Fruit fly (Drosophila melanogaster) whole organism, embryonic: Measurements from ENCODE around the gene ClC-c.

Experiments used
- Ada2b ChIP-seq: fragments of 200-800 bp; sonication (Bioruptor generic); IDR thresholded peaks from 2 replicates; pipeline ENCODE4 v1.3.6; 2022; ENCODE audit warnings: missing biosample characterization, missing genetic modification characterization
- CG10959 ChIP-seq: fragments of 200-800 bp; sonication (Bioruptor generic); IDR thresholded peaks from 2 replicates; pipeline ENCODE4 v1.3.6; 2022; ENCODE audit warnings: missing biosample characterization, missing genetic modification characterization
- CG11093 ChIP-seq: fragments of 200-800 bp; sonication (Bioruptor generic); IDR thresholded peaks from 3 replicates; pipeline ENCODE4 v1.3.6; 2022; ENCODE audit warnings: missing biosample characterization, missing genetic modification characterization
- CG12071 ChIP-seq: fragments of 200-800 bp; sonication (Bioruptor generic); optimal IDR thresholded peaks from 3 replicates; lab custom pipeline; 2018; ENCODE audit warnings: missing biosample characterization, mild to moderate bottlenecking, missing genetic modification characterization
- CG12299 ChIP-seq: fragments of 200-800 bp; sonication (Bioruptor generic); optimal IDR thresholded peaks from 2 replicates; lab custom pipeline; 2018; ENCODE audit warnings: missing biosample characterization, mild to moderate bottlenecking, missing genetic modification characterization
- CG18262 ChIP-seq: fragments of 200-800 bp; optimal IDR thresholded peaks from 3 replicates; lab custom pipeline; 2019; ENCODE audit warnings: missing biosample characterization, mild to moderate bottlenecking, missing genetic modification characterization, moderate library complexity
- CG18764 ChIP-seq: fragments of 200-800 bp; sonication (Bioruptor generic); optimal IDR thresholded peaks from 3 replicates; lab custom pipeline; 2016; ENCODE audit warnings: missing biosample characterization, missing genetic modification characterization
- CG2199 ChIP-seq: fragments of 200-800 bp; sonication (Bioruptor generic); IDR thresholded peaks from 3 replicates; pipeline ENCODE4 v1.3.6; 2022; ENCODE audit warnings: missing biosample characterization, missing genetic modification characterization
- CG30403 ChIP-seq: fragments of 200-800 bp; sonication (Bioruptor generic); optimal IDR thresholded peaks from 3 replicates; lab custom pipeline; 2016; ENCODE audit warnings: missing biosample characterization, missing genetic modification characterization
- CG33213 ChIP-seq: fragments of 200-800 bp; sonication (Bioruptor generic); optimal IDR thresholded peaks from 3 replicates; lab custom pipeline; 2016; ENCODE audit warnings: missing biosample characterization, missing genetic modification characterization
- CG42726 ChIP-seq: fragments of 200-800 bp; sonication (Bioruptor generic); IDR thresholded peaks from 2 replicates; pipeline ENCODE4 v1.3.6; 2022; ENCODE audit warnings: missing biosample characterization, missing genetic modification characterization; ENCODE audit not compliant: partially characterized antibody
- CG43689 ChIP-seq: fragments of 200-800 bp; sonication (Bioruptor generic); IDR thresholded peaks from 2 replicates; pipeline ENCODE4 v1.3.6; 2022; ENCODE audit warnings: missing biosample characterization, missing genetic modification characterization
- CG4820 ChIP-seq: fragments of 200-800 bp; sonication (Bioruptor generic); optimal IDR thresholded peaks from 3 replicates; lab custom pipeline; 2016; ENCODE audit warnings: missing biosample characterization, missing genetic modification characterization
- CG6254 ChIP-seq: fragments of 200-800 bp; sonication (Bioruptor generic); optimal IDR thresholded peaks from 3 replicates; lab custom pipeline; 2017; ENCODE audit warnings: mild to moderate bottlenecking, missing biosample characterization, missing genetic modification reagents, missing genetic modification characterization
- E2f2 ChIP-seq: fragments of 200-800 bp; sonication (Bioruptor generic); IDR thresholded peaks from 2 replicates; pipeline ENCODE4 v1.3.6; 2022; ENCODE audit warnings: missing biosample characterization, missing genetic modification characterization
- Ets97D ChIP-seq: fragments of 200-800 bp; sonication (Bioruptor generic); optimal IDR thresholded peaks from 3 replicates; lab custom pipeline; 2016; ENCODE audit warnings: missing biosample characterization, missing genetic modification characterization
- Fer1 ChIP-seq: fragments of 200-800 bp; sonication (Bioruptor generic); optimal IDR thresholded peaks from 2 replicates; lab custom pipeline; 2017; ENCODE audit warnings: missing biosample characterization, mild to moderate bottlenecking, missing genetic modification characterization
- Hsf ChIP-seq: fragments of 200-800 bp; sonication (Bioruptor generic); optimal IDR thresholded peaks from 3 replicates; lab custom pipeline; 2016; ENCODE audit warnings: missing biosample characterization, missing genetic modification characterization
- MBD-R2 ChIP-seq: fragments of 200-800 bp; sonication (Bioruptor generic); IDR thresholded peaks from 2 replicates; pipeline ENCODE4 v1.3.6; 2022; ENCODE audit warnings: missing biosample characterization, missing genetic modification characterization
- Myb ChIP-seq: fragments of 200-800 bp; sonication (Bioruptor generic); optimal IDR thresholded peaks from 2 replicates; lab custom pipeline; 2016; ENCODE audit warnings: missing biosample characterization, missing genetic modification characterization
- Nf-YA ChIP-seq: fragments of 200-800 bp; sonication (Bioruptor generic); IDR thresholded peaks from 2 replicates; pipeline ENCODE4 v1.3.6; 2022; ENCODE audit warnings: missing biosample characterization, missing genetic modification characterization
- Usf ChIP-seq: fragments of 200-800 bp; sonication (Bioruptor generic); optimal IDR thresholded peaks from 2 replicates; lab custom pipeline; 2017; ENCODE audit warnings: missing genotype, missing biosample characterization, missing genetic modification characterization
- Xrp1 ChIP-seq: fragments of 200-800 bp; sonication (Bioruptor generic); IDR thresholded peaks from 2 replicates; pipeline ENCODE4 v1.3.6; 2022; ENCODE audit warnings: missing biosample characterization, missing genetic modification characterization
- YL-1 ChIP-seq: fragments of 200-800 bp; sonication (Bioruptor generic); optimal IDR thresholded peaks from 3 replicates; lab custom pipeline; 2017; ENCODE audit warnings: missing biosample characterization, mild to moderate bottlenecking, missing genetic modification characterization
- al ChIP-seq: fragments of 200-800 bp; sonication (Bioruptor generic); IDR thresholded peaks from 2 replicates; pipeline ENCODE4 v1.3.6; 2022; ENCODE audit warnings: missing biosample characterization, missing genetic modification characterization
- amos ChIP-seq: fragments of 200-800 bp; sonication (Bioruptor generic); IDR thresholded peaks from 2 replicates; pipeline ENCODE4 v1.3.6; 2022; ENCODE audit warnings: missing biosample characterization, missing genetic modification characterization; ENCODE audit not compliant: partially characterized antibody
- ap ChIP-seq: fragments of 200-800 bp; sonication (Bioruptor generic); IDR thresholded peaks from 2 replicates; pipeline ENCODE4 v1.3.6; 2022; ENCODE audit warnings: missing biosample characterization, missing genetic modification characterization
- ase ChIP-seq: fragments of 200-800 bp; sonication (Bioruptor generic); IDR thresholded peaks from 3 replicates; pipeline ENCODE4 v1.3.6; 2022; ENCODE audit warnings: missing biosample characterization, missing genetic modification characterization
- bbx ChIP-seq: fragments of 200-800 bp; sonication (Bioruptor generic); IDR thresholded peaks from 2 replicates; pipeline ENCODE4 v1.3.6; 2022; ENCODE audit warnings: missing biosample characterization, missing genetic modification characterization; ENCODE audit not compliant: partially characterized antibody
- bcd ChIP-seq: fragments of 200-800 bp; sonication (Bioruptor generic); optimal IDR thresholded peaks from 2 replicates; lab custom pipeline; 2017; ENCODE audit warnings: missing biosample characterization, mild to moderate bottlenecking, missing genetic modification characterization
- bigmax ChIP-seq: fragments of 200-800 bp; sonication (Bioruptor generic); optimal IDR thresholded peaks from 2 replicates; lab custom pipeline; 2018; ENCODE audit warnings: missing biosample characterization, mild to moderate bottlenecking, missing genetic modification characterization
- crol ChIP-seq: fragments of 200-800 bp; sonication (Bioruptor generic); IDR thresholded peaks from 2 replicates; pipeline ENCODE4 v1.3.6; 2022; ENCODE audit warnings: missing biosample characterization, missing genetic modification characterization
- eve ChIP-seq, 2 experiments: fragments of >200 bp; optimal IDR thresholded peaks; 2 replicates each; lab custom pipeline; 2017; ENCODE audit warnings: missing biosample characterization in 2 of 2, missing genetic modification characterization in 2 of 2
- exex ChIP-seq: fragments of 200-800 bp; sonication (Bioruptor generic); optimal IDR thresholded peaks from 4 replicates; lab custom pipeline; 2018; ENCODE audit warnings: missing biosample characterization, mild to moderate bottlenecking, missing genetic modification characterization, moderate library complexity
- gcm2 ChIP-seq: fragments of 200-800 bp; sonication (Bioruptor generic); optimal IDR thresholded peaks from 2 replicates; lab custom pipeline; 2016; ENCODE audit warnings: missing biosample characterization, missing genetic modification characterization
- gfzf ChIP-seq: fragments of 200-800 bp; sonication (Bioruptor generic); optimal IDR thresholded peaks from 2 replicates; lab custom pipeline; 2016; ENCODE audit warnings: missing biosample characterization, mild to moderate bottlenecking, missing genetic modification characterization, moderate library complexity
- gt ChIP-seq: fragments of 200-800 bp; sonication (Bioruptor generic); IDR thresholded peaks from 2 replicates; pipeline ENCODE4 v1.3.6; 2022; ENCODE audit warnings: missing biosample characterization, missing genetic modification characterization
- h ChIP-seq: fragments of >200 bp; optimal IDR thresholded peaks from 2 replicates; lab custom pipeline; 2017
- ham ChIP-seq: fragments of 200-800 bp; sonication (Bioruptor generic); IDR thresholded peaks from 2 replicates; pipeline ENCODE4 v1.3.6; 2022; ENCODE audit warnings: missing biosample characterization, missing genetic modification characterization
- phol ChIP-seq: fragments of 200-800 bp; sonication (Bioruptor generic); optimal IDR thresholded peaks from 3 replicates; lab custom pipeline; 2018; ENCODE audit warnings: missing biosample characterization, mild to moderate bottlenecking, missing genetic modification characterization, moderate library complexity
- row ChIP-seq: fragments of 200-800 bp; sonication (Bioruptor generic); IDR thresholded peaks from 3 replicates; pipeline ENCODE4 v1.3.6; 2022; ENCODE audit warnings: missing biosample characterization, missing genetic modification characterization
- sens ChIP-seq: fragments of 200-800 bp; sonication (Bioruptor generic); peaks from one replicate; lab custom pipeline; 2016; ENCODE audit warnings: missing biosample characterization, missing genetic modification characterization
- shn ChIP-seq: fragments of 200-800 bp; sonication (Bioruptor generic); optimal IDR thresholded peaks from 3 replicates; lab custom pipeline; 2016; ENCODE audit warnings: missing biosample characterization, missing genetic modification characterization
- sim ChIP-seq: fragments of 200-800 bp; sonication (Bioruptor generic); IDR thresholded peaks from 2 replicates; pipeline ENCODE4 v1.3.6; 2022; ENCODE audit warnings: missing biosample characterization, missing genetic modification characterization
- slbo ChIP-seq: fragments of 200-800 bp; sonication (Bioruptor generic); IDR thresholded peaks from 2 replicates; pipeline ENCODE4 v1.3.6; 2022; ENCODE audit warnings: missing biosample characterization, missing genetic modification characterization
- so ChIP-seq: fragments of 200-800 bp; sonication (Bioruptor generic); IDR thresholded peaks from 3 replicates; pipeline ENCODE4 v1.3.6; 2022; ENCODE audit warnings: missing biosample characterization, missing genetic modification characterization
- tio ChIP-seq: fragments of 200-800 bp; sonication (Bioruptor generic); optimal IDR thresholded peaks from 2 replicates; lab custom pipeline; 2017; ENCODE audit warnings: missing biosample characterization, missing genetic modification characterization, inconsistent platforms
- unpg ChIP-seq: fragments of 200-800 bp; sonication (Bioruptor generic); optimal IDR thresholded peaks from 3 replicates; lab custom pipeline; 2018; ENCODE audit warnings: missing biosample characterization, mild to moderate bottlenecking, missing genetic modification characterization, moderate library complexity
- yki ChIP-seq: fragments of >200 bp; optimal IDR thresholded peaks from 3 replicates; lab custom pipeline; 2018
- z ChIP-seq: fragments of 200-800 bp; sonication (Bioruptor generic); IDR thresholded peaks from 3 replicates; pipeline ENCODE4 v1.3.6; 2022; ENCODE audit warnings: missing biosample characterization, missing genetic modification characterization

ClC-c gene

dm6 chr3L:16105528-16105927, 15.3 kb downstream of the ClC-c start, which contains the start of the genes IntS9 and CG43295 (continued):
- peak; percentile 65 for TF ChIP-seq YL-1 (GFP tag; lab: Kevin White, UChicago)

dm6 chr3L:16112069-16112820, 22.0 kb downstream of the ClC-c start, which contains the start of gene Zn72D:
TSS of gene Zn72D (minus strand) at chr3L:16112626.
- TF ChIP-seq CG42726 (GFP tag; lab: Robert Waterston, UW) (no peak), CG18262 (tag; lab: Kevin White, UChicago) (no peak), ase (GFP tag; lab: Robert Waterston, UW) (no peak), Ets97D (GFP tag; lab: Kevin White, UChicago) (peak; percentile 21), Fer1 (GFP tag; lab: Kevin White, UChicago) (peak; percentile 15), CG2199 (no peak), Nf-YA (no peak), crol (0 out of 2 replicates have a peak, but pooled peaks have one; percentile 7), yki (lab: Kevin White, UChicago) (no peak), sim (no peak), tio (no peak), MBD-R2 (GFP tag; lab: Robert Waterston, UW) (peak; percentile 84), CG11093 (GFP tag; lab: Robert Waterston, UW) (no peak), unpg (GFP tag; lab: Kevin White, UChicago) (no peak), Hsf (GFP tag; lab: Kevin White, UChicago) (no peak), sens (peak; percentile 44), CG30403 (GFP tag; lab: Kevin White, UChicago) (no peak), so (GFP tag; lab: Robert Waterston, UW) (no peak), YL-1 (GFP tag; lab: Kevin White, UChicago) (peak; percentile 75), CG6254 (GFP tag; lab: Kevin White, UChicago) (no peak), Xrp1 (no peak), phol (tag; lab: Kevin White, UChicago) (peak; percentile 1), E2f2 (GFP tag; lab: Robert Waterston, UW) (0 out of 2 replicates have a peak, but pooled peaks have one; percentile 18), ham (GFP tag; lab: Robert Waterston, UW) (no peak), gt (GFP tag; lab: Robert Waterston, UW) (no peak), eve (GFP tag; optimal IDR thresholded peaks at IDR 0.05; lab: Kevin White, UChicago) (no peak), Ada2b (GFP tag; lab: Robert Waterston, UW) (no peak), CG43689 (GFP tag; lab: Robert Waterston, UW) (no peak), al (GFP tag; lab: Robert Waterston, UW) (no peak), h (lab: Kevin White, UChicago) (no peak), z (no peak), Usf (GFP tag; lab: Kevin White, UChicago) (no peak), CG18764 (GFP tag; lab: Kevin White, UChicago) (no peak), amos (GFP tag; lab: Robert Waterston, UW) (0 out of 2 replicates have a peak, but pooled peaks have one; percentile 18), bcd (GFP tag; lab: Kevin White, UChicago) (no peak), CG12071 (GFP tag; lab: Kevin White, UChicago) (no peak), Myb (GFP tag; lab: Kevin White, UChicago) (peak; percentile 77), bbx (GFP tag; lab: Robert Waterston, UW) (no peak), CG4820 (GFP tag; lab: Kevin White, UChicago) (no peak), slbo (GFP tag; lab: Robert Waterston, UW) (no peak), CG12299 (no peak), CG33213 (no peak), gfzf (peak; percentile 70), exex (tag; lab: Kevin White, UChicago) (no peak), bigmax (GFP tag; lab: Kevin White, UChicago) (no peak), row (GFP tag; lab: Robert Waterston, UW) (peak; percentile 28; the same call in 1 of the 3 replicates), gcm2 (GFP tag; lab: Kevin White, UChicago) (no peak), ap (GFP tag; lab: Robert Waterston, UW) (no peak), CG10959 (GFP tag; lab: Robert Waterston, UW) (no peak), shn (GFP tag; lab: Kevin White, UChicago) (no peak)
